Fruit fly (Drosophila melanogaster): ENCODE measurements around the gene CG42402.
"Not testable (repeated sequence)": the region's sequence is repeated elsewhere in the genome, so short reads cannot be mapped to it uniquely, and the experiment has no call there.

The CG42402 gene

DNA sequence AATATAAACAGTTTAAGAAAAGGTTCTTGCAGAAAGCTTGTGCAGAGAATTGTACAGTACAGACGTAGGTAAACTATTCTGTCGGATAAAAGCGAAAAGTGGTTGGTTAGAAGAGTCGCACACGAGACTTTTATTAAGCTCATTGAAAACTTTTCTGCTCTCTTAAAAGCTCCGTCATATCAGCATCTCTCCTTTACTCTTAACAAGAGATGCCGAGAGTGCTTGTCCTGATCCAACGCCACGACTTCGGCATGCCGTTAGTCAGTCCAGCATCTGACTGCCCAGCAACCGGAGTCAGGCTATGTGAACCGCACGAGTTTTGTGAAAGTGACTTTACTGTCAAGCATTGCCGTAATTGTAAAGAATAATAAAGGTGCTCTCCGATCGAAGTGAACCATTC is at the start of gene CG42402:
Gene CG42402 (plus strand): TSS at position 282 of the 400 bp plus-strand sequence.
- no peak for TF ChIP-seq CG17801 (GFP tag; optimal IDR thresholded peaks at IDR 0.05; ENCODE audit: partially characterized antibody)

DNA sequence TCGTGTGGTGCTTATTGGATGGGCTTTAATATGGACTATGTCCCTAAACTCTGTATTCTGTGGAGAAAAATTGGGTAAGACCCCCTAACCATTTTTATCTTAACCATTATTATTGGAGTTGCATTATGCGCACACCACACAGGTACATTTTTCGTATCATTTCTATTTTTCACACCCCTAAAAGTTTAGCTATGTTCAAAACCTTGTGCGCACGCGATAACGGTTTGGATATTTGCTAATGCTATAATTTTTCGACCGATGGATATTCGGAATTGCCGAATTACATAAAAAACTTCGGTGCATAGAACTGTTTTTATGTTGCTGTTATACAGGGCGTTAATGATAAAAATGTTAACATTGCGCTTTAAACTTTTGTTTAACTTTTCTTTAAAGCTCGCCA is 4.0 kb downstream of the CG42402 start:
- TF ChIP-seq CG17801 (GFP tag; optimal IDR thresholded peaks at IDR 0.05; ENCODE audit: partially characterized antibody) = no peak

DNA sequence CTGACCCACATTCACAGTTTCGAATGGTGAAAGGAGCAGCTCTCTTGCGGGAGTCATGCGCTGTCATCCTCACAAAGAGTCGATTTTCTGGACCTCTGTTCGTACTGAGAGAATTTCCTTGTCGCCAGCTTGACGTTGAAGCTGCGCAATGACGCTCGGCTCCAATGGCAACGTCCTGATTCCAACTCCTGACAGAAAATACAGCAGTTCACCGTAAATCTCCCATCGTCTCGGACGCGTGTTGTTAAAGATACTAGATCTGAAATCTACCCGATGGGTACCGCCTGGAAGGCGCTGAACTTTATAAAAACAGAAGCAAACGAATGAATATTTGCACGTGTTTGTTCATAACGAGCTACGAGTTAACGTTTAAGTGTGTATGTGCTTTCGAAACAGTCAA is 6.1 kb downstream of the CG42402 start:
- no peak for TF ChIP-seq CG17801 (GFP tag; optimal IDR thresholded peaks at IDR 0.05; ENCODE audit: partially characterized antibody)

DNA sequence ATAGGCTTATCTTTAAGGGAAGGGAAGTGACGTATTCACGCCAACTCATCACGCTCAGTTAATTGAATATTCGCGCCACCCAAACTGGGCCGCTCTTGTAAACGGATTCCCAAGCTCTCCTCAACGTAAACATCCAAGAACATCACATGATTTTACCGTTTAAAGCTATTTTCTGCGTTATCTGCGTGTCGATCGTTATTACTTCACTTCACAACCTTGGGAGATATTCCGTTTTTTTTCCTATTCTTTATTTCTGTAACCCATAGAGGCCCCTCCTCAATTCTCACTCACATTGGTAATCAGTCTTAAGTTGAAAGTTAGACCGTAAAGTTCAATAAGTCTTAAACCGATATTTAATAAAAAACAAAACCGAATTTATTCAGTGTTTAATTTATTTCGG is 48.4 kb downstream of the CG42402 start, which contains the start of gene Gfat1:
Gene Gfat1 (plus strand): TSS at position 301 of the 400 bp plus-strand sequence.
- TF ChIP-seq CG17801 (GFP tag; optimal IDR thresholded peaks at IDR 0.05; ENCODE audit: partially characterized antibody) = not testable (repeated sequence)

DNA sequence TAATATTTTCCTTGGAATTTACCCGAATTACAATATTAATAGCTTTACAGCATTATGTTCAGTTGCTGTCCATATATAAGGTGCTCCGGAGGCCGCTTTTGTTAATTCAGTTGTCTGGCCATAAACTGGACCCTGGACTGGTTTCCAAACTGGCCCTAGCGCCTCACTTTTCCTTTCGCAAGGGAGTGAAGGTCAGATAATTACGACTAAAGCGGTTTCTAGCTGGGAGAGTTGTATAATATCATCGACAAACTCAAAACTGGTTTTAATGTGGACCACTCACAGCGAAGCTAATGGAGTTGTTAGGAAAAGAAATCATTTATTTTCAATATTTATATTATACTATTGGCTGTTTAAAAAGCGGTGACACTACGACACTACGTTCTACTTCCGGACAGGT is 49.8 kb downstream of the CG42402 start:
- no peak for TF ChIP-seq CG17801 (GFP tag; optimal IDR thresholded peaks at IDR 0.05; ENCODE audit: partially characterized antibody)

DNA sequence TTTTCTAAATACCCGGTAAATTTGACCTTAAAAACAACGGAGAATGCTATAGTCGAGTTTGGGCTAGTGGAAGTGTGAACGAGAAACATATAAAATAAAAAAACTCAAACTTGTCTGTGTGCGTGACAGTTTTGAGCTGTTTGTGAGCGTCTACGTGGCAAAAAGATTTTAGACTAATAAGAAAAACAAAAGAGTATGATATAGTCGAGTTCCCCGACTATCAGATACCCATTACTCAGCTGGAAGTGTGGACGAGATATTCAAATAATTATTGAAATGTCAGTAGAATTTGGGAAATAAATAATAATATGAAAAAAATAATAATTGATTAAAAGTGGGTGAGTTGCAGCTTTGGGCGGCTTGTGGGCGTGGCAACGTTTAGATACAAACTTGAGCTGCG is 50.6 kb downstream of the CG42402 start:
- TF ChIP-seq CG17801 (GFP tag; optimal IDR thresholded peaks at IDR 0.05; ENCODE audit: partially characterized antibody) = no peak

DNA sequence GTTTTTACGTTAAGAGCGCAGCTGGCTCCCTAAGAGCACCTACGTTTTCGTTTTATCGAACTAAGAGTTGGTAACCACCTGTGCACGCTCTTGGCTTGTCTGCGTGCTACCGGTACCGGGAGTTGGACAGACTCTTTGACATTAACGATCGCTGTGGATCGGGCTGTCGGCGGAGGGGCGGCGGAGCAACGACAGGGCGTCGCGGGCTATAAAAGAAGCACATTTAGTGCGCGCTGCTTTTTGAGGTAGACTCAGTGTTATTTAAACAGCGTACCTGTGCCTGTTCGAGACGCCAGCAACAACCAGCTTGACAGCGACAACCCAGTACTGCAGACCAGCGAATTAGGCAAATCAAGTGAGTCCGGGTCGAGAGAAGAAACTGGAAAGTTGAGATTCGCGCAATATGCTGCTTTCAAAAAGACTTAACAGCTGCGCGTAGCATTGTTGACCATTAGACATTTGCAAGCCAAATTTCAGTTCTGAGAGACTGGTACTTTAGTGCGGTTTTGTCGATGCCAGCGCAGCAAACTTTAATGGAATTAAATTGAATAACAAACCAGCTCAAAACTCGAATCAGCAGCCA is 52.6 kb downstream of the CG42402 start:
- no peak for TF ChIP-seq CG17801 (GFP tag; optimal IDR thresholded peaks at IDR 0.05; ENCODE audit: partially characterized antibody)

All from ovary, adult (tissue).